Fruit fly (Drosophila melanogaster): Measurements from ENCODE around the gene CG11590.

CG11590 gene

DNA sequence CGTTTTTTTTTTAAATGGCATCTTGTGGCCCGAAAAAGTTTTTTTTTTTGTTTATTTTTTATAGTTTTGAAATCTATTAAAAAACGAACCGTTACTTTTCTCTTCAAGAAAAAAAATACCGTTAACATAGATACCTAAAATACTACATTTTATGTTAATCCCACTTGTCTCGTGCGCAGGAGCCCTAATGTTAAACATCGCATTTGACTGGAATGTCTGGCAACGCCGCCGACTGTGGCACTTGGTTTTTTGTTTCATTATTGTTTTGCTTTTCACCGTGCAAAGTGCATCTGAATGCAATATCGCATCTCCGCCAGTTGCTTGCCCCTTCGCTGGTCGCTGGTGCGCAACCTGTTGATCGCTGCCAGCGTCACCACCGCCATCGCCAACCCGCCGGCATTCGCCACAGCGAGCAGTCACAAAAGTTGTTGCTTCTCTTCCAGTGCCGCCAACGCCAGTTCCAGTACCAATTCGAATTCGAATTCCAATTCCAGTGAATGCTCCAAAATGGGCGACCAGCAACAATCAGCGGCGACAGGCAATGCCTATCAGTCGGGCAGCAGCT, at the start of gene CG11590:
TSS of gene CG11590 (plus strand) at position 212 of the 565 bp plus-strand sequence.
- TF ChIP-seq fkh (GFP tag; optimal IDR thresholded peaks at IDR 0.05), result no peak
- TF ChIP-seq Eip78C (GFP tag), result peak; percentile 11
- no peak for TF ChIP-seq CG6163 (GFP tag; IDR thresholded peaks at IDR 0.05)
- TF ChIP-seq eg (GFP tag; IDR thresholded peaks at IDR 0.05), result peak; percentile 7; the same call in 1 of the 3 replicates
- no peak for TF ChIP-seq CG31627 (GFP tag; optimal IDR thresholded peaks at IDR 0.05)
- no peak for TF ChIP-seq CG7368 (GFP tag; optimal IDR thresholded peaks at IDR 0.05)
- TF ChIP-seq spab (GFP tag; optimal IDR thresholded peaks at IDR 0.05), result no peak
- no peak for TF ChIP-seq vri (GFP tag; optimal IDR thresholded peaks at IDR 0.05)
- TF ChIP-seq dac (GFP tag; optimal IDR thresholded peaks at IDR 0.05), result no peak
- TF ChIP-seq CG6276 (GFP tag; optimal IDR thresholded peaks at IDR 0.05), result no peak
- TF ChIP-seq Ets96B (tag; optimal IDR thresholded peaks at IDR 0.05), result no peak
- no peak for TF ChIP-seq CG10631 (GFP tag; optimal IDR thresholded peaks at IDR 0.05)
- TF ChIP-seq CG11294 (GFP tag; IDR thresholded peaks at IDR 0.05), result no peak
- no peak for TF ChIP-seq Lpt (GFP tag; optimal IDR thresholded peaks at IDR 0.05)
- TF ChIP-seq Eip75B (GFP tag; optimal IDR thresholded peaks at IDR 0.05), result no peak
- no peak for TF ChIP-seq CG11762 (GFP tag; optimal IDR thresholded peaks at IDR 0.05; ENCODE audit: insufficient read depth)
- peak in 1 of 2 experiments; percentile 40 for TF ChIP-seq ss (GFP tag; optimal IDR thresholded peaks at IDR 0.05)
- no peak for TF ChIP-seq CG32006 (GFP tag; optimal IDR thresholded peaks at IDR 0.05)
- no peak for TF ChIP-seq cyc (GFP tag; optimal IDR thresholded peaks at IDR 0.05)
- no peak for TF ChIP-seq fd59A (GFP tag; optimal IDR thresholded peaks at IDR 0.05)
- no peak for TF ChIP-seq Blimp-1 (GFP tag; optimal IDR thresholded peaks at IDR 0.05)
- no peak for TF ChIP-seq CG6792 (GFP tag; optimal IDR thresholded peaks at IDR 0.05)
- TF ChIP-seq CG8119 (GFP tag; IDR thresholded peaks at IDR 0.05), result peak; percentile 29; the same call in 1 of the 3 replicates
- TF ChIP-seq CG4318 (GFP tag; optimal IDR thresholded peaks at IDR 0.05), result no peak
- peak; percentile 24; the same call in 1 of the 2 replicates for TF ChIP-seq CG15336 (GFP tag; IDR thresholded peaks at IDR 0.05)
- no peak for TF ChIP-seq CG10669 (GFP tag; optimal IDR thresholded peaks at IDR 0.05)
- no peak for TF ChIP-seq fd85E (GFP tag; optimal IDR thresholded peaks at IDR 0.05)

- no peak for TF ChIP-seq CG6276 (GFP tag; optimal IDR thresholded peaks at IDR 0.05)
- TF ChIP-seq net (GFP tag; optimal IDR thresholded peaks at IDR 0.05), result no peak
Measured at dm6 chrX:14151906-14152305, 48.1 kb upstream of the CG11590 start, which contains the start of gene CG12479. CG12479 (minus strand) TSS chrX:14152006.

dm6 chrX:14153689-14154088, 46.3 kb upstream of the CG11590 start:
- TF ChIP-seq ss (GFP tag; optimal IDR thresholded peaks at IDR 0.05) (peak in 1 of 2 experiments; percentile 4), dac (GFP tag; optimal IDR thresholded peaks at IDR 0.05) (no peak), Hr4 (GFP tag; optimal IDR thresholded peaks at IDR 0.05) (peak; percentile 17), CG10669 (GFP tag; optimal IDR thresholded peaks at IDR 0.05) (peak; percentile 15), CG32006 (GFP tag; optimal IDR thresholded peaks at IDR 0.05) (peak; percentile 13), CG1621 (tag; optimal IDR thresholded peaks at IDR 0.05) (no peak), CG16779 (tag; optimal IDR thresholded peaks at IDR 0.05) (no peak), CG8319 (GFP tag; optimal IDR thresholded peaks at IDR 0.05) (no peak), Hr38 (GFP tag; optimal IDR thresholded peaks at IDR 0.05) (no peak), vri (GFP tag; optimal IDR thresholded peaks at IDR 0.05) (no peak), CG11762 (GFP tag; optimal IDR thresholded peaks at IDR 0.05; ENCODE audit: insufficient read depth) (no peak), CG3032 (tag; optimal IDR thresholded peaks at IDR 0.05) (peak; percentile 20), CG10631 (GFP tag; optimal IDR thresholded peaks at IDR 0.05) (no peak), CG11902 (GFP tag; optimal IDR thresholded peaks at IDR 0.05) (no peak), fd59A (GFP tag; optimal IDR thresholded peaks at IDR 0.05) (peak; percentile 32), salr (GFP tag; optimal IDR thresholded peaks at IDR 0.05) (peak in 1 of 2 experiments; percentile 28), CG8119 (GFP tag; IDR thresholded peaks at IDR 0.05) (no peak), Ets96B (tag; optimal IDR thresholded peaks at IDR 0.05) (peak; percentile 28), spab (GFP tag; optimal IDR thresholded peaks at IDR 0.05) (peak; percentile 35), svp (GFP tag) (peak; percentile 39), esn (GFP tag; optimal IDR thresholded peaks at IDR 0.05) (no peak), acj6 (GFP tag; optimal IDR thresholded peaks at IDR 0.05) (peak; percentile 31), CG6792 (GFP tag; optimal IDR thresholded peaks at IDR 0.05) (no peak), Gug (GFP tag; IDR thresholded peaks at IDR 0.05) (no peak), cyc (GFP tag; optimal IDR thresholded peaks at IDR 0.05) (no peak), Eip78C (GFP tag) (peak; percentile 78), CG6808 (GFP tag; optimal IDR thresholded peaks at IDR 0.05) (peak; percentile 28)

All from whole organism, prepupa.